Worm (Caenorhabditis elegans) whole organism, L4/young adult: ENCODE data around the gene K02F6.3.

Experiments
- W03F9.2 ChIP-seq: fragments of 150-350 bp; optimal IDR thresholded peaks from 2 replicates; lab custom pipeline; 2014; ENCODE audit warnings: missing biosample characterization, missing genetic modification characterization
- dao-5 ChIP-seq: sonication (generic microtip); optimal IDR thresholded peaks from 2 replicates; lab custom pipeline; 2016; ENCODE audit warnings: missing genotype, missing genetic modification characterization, moderate library complexity, missing compliant biosample characterization

DNA sequence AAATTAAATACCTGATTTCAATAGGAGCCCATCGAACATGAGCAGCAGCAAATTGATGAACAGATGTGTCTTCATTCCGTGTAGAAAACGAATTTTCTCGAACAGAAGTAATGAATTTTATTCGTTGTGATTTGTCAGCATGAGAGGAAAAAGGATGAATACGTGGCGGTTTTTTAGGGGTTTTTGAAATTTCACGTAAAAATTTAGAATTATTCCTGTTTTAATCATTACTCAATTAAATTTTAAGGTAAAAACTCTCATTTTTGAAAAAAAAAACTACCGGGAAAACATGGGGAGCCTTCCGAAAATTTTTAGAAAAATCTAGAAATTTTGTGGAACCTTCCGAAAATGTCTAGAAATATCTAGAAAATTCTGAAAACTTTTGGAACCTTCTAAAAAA is 8.3 kb upstream of the K02F6.3 start, which contains the start of gene K02F6.7:
- TF ChIP-seq W03F9.2 (tag; lab: Kevin White, UChicago) (no peak), dao-5 (no peak)
